Fruit fly (Drosophila melanogaster) whole organism, embryonic: ENCODE data around the gene CG9171.

ENCODE experiments used
- Asciz ChIP-seq: fragments of 200-800 bp; sonication (Bioruptor generic); optimal IDR thresholded peaks from 2 replicates; lab custom pipeline; 2017; ENCODE audit warnings: missing biosample characterization, mild to moderate bottlenecking, missing genetic modification characterization, missing genetic modification reagents
- Bgb ChIP-seq: fragments of 200-800 bp; sonication (Bioruptor generic); IDR thresholded peaks from 2 replicates; pipeline ENCODE4 v1.3.6; 2022; ENCODE audit warnings: missing biosample characterization, missing genetic modification characterization; ENCODE audit not compliant: partially characterized antibody
- BtbVII ChIP-seq: fragments of 200-800 bp; sonication (Bioruptor generic); optimal IDR thresholded peaks from 3 replicates; lab custom pipeline; 2017; ENCODE audit warnings: missing biosample characterization, mild to moderate bottlenecking, missing genetic modification characterization
- CG10959 ChIP-seq: fragments of 200-800 bp; sonication (Bioruptor generic); IDR thresholded peaks from 2 replicates; pipeline ENCODE4 v1.3.6; 2022; ENCODE audit warnings: missing biosample characterization, missing genetic modification characterization
- CG11247 ChIP-seq: fragments of 200-800 bp; sonication (Bioruptor generic); IDR thresholded peaks from 2 replicates; pipeline ENCODE4 v1.3.6; 2022; ENCODE audit warnings: missing biosample characterization, missing genetic modification characterization
- CG13296 ChIP-seq: fragments of 200-800 bp; sonication (Bioruptor generic); optimal IDR thresholded peaks from 3 replicates; lab custom pipeline; 2018; ENCODE audit warnings: missing biosample characterization, mild to moderate bottlenecking, missing genetic modification characterization
- CG14860 ChIP-seq: fragments of 200-800 bp; sonication (Bioruptor generic); IDR thresholded peaks from 3 replicates; pipeline ENCODE4 v1.3.6; 2022; ENCODE audit warnings: missing biosample characterization, missing genetic modification characterization; ENCODE audit not compliant: partially characterized antibody
- CG1529 ChIP-seq: fragments of 200-800 bp; sonication (Bioruptor generic); optimal IDR thresholded peaks from 3 replicates; lab custom pipeline; 2018; ENCODE audit warnings: missing biosample characterization, missing genetic modification characterization
- CG17328 ChIP-seq: fragments of 200-800 bp; sonication (Bioruptor generic); IDR thresholded peaks from 2 replicates; pipeline ENCODE4 v1.3.6; 2022; ENCODE audit warnings: missing biosample characterization, missing genetic modification characterization
- CG2202 ChIP-seq: fragments of 200-800 bp; sonication (Bioruptor generic); optimal IDR thresholded peaks from 2 replicates; lab custom pipeline; 2018; ENCODE audit warnings: missing biosample characterization, mild to moderate bottlenecking, missing genetic modification characterization
- CG3065 ChIP-seq: fragments of 200-800 bp; sonication (Bioruptor generic); optimal IDR thresholded peaks from 2 replicates; lab custom pipeline; 2016; ENCODE audit warnings: missing biosample characterization, missing genetic modification characterization
- CG34376 ChIP-seq: fragments of 200-800 bp; sonication (Bioruptor generic); optimal IDR thresholded peaks from 2 replicates; lab custom pipeline; 2018; ENCODE audit warnings: missing biosample characterization, mild to moderate bottlenecking, missing genetic modification characterization
- CG3995 ChIP-seq: fragments of 200-800 bp; sonication (Bioruptor generic); optimal IDR thresholded peaks from 3 replicates; lab custom pipeline; 2016; ENCODE audit warnings: missing biosample characterization, missing genetic modification characterization
- CG42726 ChIP-seq: fragments of 200-800 bp; sonication (Bioruptor generic); IDR thresholded peaks from 2 replicates; pipeline ENCODE4 v1.3.6; 2022; ENCODE audit warnings: missing biosample characterization, missing genetic modification characterization; ENCODE audit not compliant: partially characterized antibody
- CG4404 ChIP-seq: fragments of 200-800 bp; sonication (Bioruptor generic); IDR thresholded peaks from 2 replicates; pipeline ENCODE4 v1.3.6; 2022; ENCODE audit warnings: missing biosample characterization, missing genetic modification characterization
- CG4617 ChIP-seq: fragments of 200-800 bp; sonication (Bioruptor generic); optimal IDR thresholded peaks from 3 replicates; lab custom pipeline; 2016; ENCODE audit warnings: missing biosample characterization, missing genetic modification characterization, borderline replicate concordance
- CG6272 ChIP-seq: fragments of 200-800 bp; sonication (Bioruptor generic); IDR thresholded peaks from 2 replicates; pipeline ENCODE4 v1.3.6; 2022; ENCODE audit warnings: missing biosample characterization, missing genetic modification characterization
- CG8478 ChIP-seq: fragments of >200 bp; optimal IDR thresholded peaks from 2 replicates; lab custom pipeline; 2018
- CG9797 ChIP-seq: fragments of 200-800 bp; sonication (Bioruptor generic); optimal IDR thresholded peaks from 3 replicates; lab custom pipeline; 2018; ENCODE audit warnings: missing biosample characterization, mild to moderate bottlenecking, missing genetic modification characterization
- Deaf1 ChIP-seq: fragments of 200-800 bp; optimal IDR thresholded peaks from 3 replicates; lab custom pipeline; 2019; ENCODE audit warnings: missing biosample characterization, mild to moderate bottlenecking, missing genetic modification characterization, moderate library complexity
- Dip3 ChIP-seq: fragments of 200-800 bp; sonication (Bioruptor generic); optimal IDR thresholded peaks from 3 replicates; lab custom pipeline; 2016; ENCODE audit warnings: missing biosample characterization, missing genetic modification characterization
- E2f1 ChIP-seq: fragments of 200-800 bp; sonication (Bioruptor generic); IDR thresholded peaks from 2 replicates; pipeline ENCODE4 v1.3.6; 2022; ENCODE audit warnings: missing biosample characterization, missing genetic modification characterization
- HLHmδ ChIP-seq: fragments of 200-800 bp; sonication (Bioruptor generic); optimal IDR thresholded peaks from 2 replicates; lab custom pipeline; 2018; ENCODE audit warnings: missing biosample characterization, mild to moderate bottlenecking, missing genetic modification characterization, moderate library complexity
- Hsf ChIP-seq: fragments of 200-800 bp; sonication (Bioruptor generic); optimal IDR thresholded peaks from 3 replicates; lab custom pipeline; 2016; ENCODE audit warnings: missing biosample characterization, missing genetic modification characterization
- Nf-YB ChIP-seq: fragments of 200-800 bp; sonication (Bioruptor generic); optimal IDR thresholded peaks from 3 replicates; lab custom pipeline; 2019; ENCODE audit warnings: missing biosample characterization, mild to moderate bottlenecking, missing genetic modification characterization, moderate library complexity
- Ptx1 ChIP-seq: fragments of 200-800 bp; sonication (Bioruptor generic); IDR thresholded peaks from 2 replicates; pipeline ENCODE4 v1.3.6; 2022; ENCODE audit warnings: missing biosample characterization, missing genetic modification characterization
- aop ChIP-seq: fragments of 200-800 bp; sonication (Bioruptor generic); IDR thresholded peaks from 2 replicates; pipeline ENCODE4 v1.3.6; 2022; ENCODE audit warnings: missing biosample characterization, missing genetic modification characterization
- crol ChIP-seq: fragments of 200-800 bp; sonication (Bioruptor generic); IDR thresholded peaks from 2 replicates; pipeline ENCODE4 v1.3.6; 2022; ENCODE audit warnings: missing biosample characterization, missing genetic modification characterization
- cwo ChIP-seq: fragments of 200-800 bp; sonication (Bioruptor generic); optimal IDR thresholded peaks from 3 replicates; lab custom pipeline; 2017; ENCODE audit warnings: missing biosample characterization, missing genetic modification characterization, mild to moderate bottlenecking, moderate library complexity, missing genetic modification reagents
- dan ChIP-seq: fragments of 200-800 bp; sonication (Bioruptor generic); IDR thresholded peaks from 2 replicates; pipeline ENCODE4 v1.3.6; 2022; ENCODE audit warnings: missing biosample characterization, missing genetic modification characterization
- dm ChIP-seq: fragments of 200-800 bp; sonication (Bioruptor generic); optimal IDR thresholded peaks from 3 replicates; lab custom pipeline; 2016; ENCODE audit warnings: missing biosample characterization, missing genetic modification characterization
- emc ChIP-seq: fragments of 200-800 bp; sonication (Bioruptor generic); optimal IDR thresholded peaks from 2 replicates; lab custom pipeline; 2016; ENCODE audit warnings: missing biosample characterization, missing genetic modification characterization
- en ChIP-seq: fragments of 200-800 bp; sonication (Bioruptor generic); optimal IDR thresholded peaks from 2 replicates; lab custom pipeline; 2016; ENCODE audit warnings: missing biosample characterization, missing genetic modification characterization
- exex ChIP-seq: fragments of 200-800 bp; sonication (Bioruptor generic); optimal IDR thresholded peaks from 4 replicates; lab custom pipeline; 2018; ENCODE audit warnings: missing biosample characterization, mild to moderate bottlenecking, missing genetic modification characterization, moderate library complexity
- fd64A ChIP-seq: fragments of 200-800 bp; sonication (Bioruptor generic); optimal IDR thresholded peaks from 3 replicates; lab custom pipeline; 2018; ENCODE audit warnings: missing biosample characterization, mild to moderate bottlenecking, missing genetic modification characterization
- hkb ChIP-seq, 2 experiments: fragments of 200-800 bp in 1 of 2; fragments of >200 bp in 1 of 2; sonication (Bioruptor generic) in 1 of 2; IDR thresholded peaks in 1 of 2; optimal IDR thresholded peaks in 1 of 2; 2 replicates each; pipeline versions ENCODE4 v1.3.6 to Lab custom; 2017 to 2022; ENCODE audit warnings: missing biosample characterization in 1 of 2, missing genetic modification characterization in 1 of 2
- insv ChIP-seq, 2 experiments: fragments of 200-800 bp; sonication (Bioruptor generic); optimal IDR thresholded peaks; 3 replicates each; lab custom pipeline; 2016 to 2018; ENCODE audit warnings: missing biosample characterization in 2 of 2, missing genetic modification characterization in 2 of 2
- lilli ChIP-seq: fragments of 200-800 bp; sonication (Bioruptor generic); optimal IDR thresholded peaks from 3 replicates; lab custom pipeline; 2016; ENCODE audit warnings: missing biosample characterization, missing genetic modification characterization
- pfk ChIP-seq: fragments of 200-800 bp; sonication (Bioruptor generic); optimal IDR thresholded peaks from 2 replicates; lab custom pipeline; 2018; ENCODE audit warnings: missing biosample characterization, mild to moderate bottlenecking, missing genetic modification characterization, moderate library complexity
- prd ChIP-seq, 3 experiments: fragments of >200 bp in 2 of 3; fragments of 200-800 bp in 1 of 3; sonication (Bioruptor generic) in 1 of 3; optimal IDR thresholded peaks in 2 of 3; IDR thresholded peaks in 1 of 3; 2 replicates in 2 of 3; 3 replicates in 1 of 3; pipeline versions ENCODE4 v1.3.6 to Lab custom; 2017 to 2022; ENCODE audit warnings: missing biosample characterization in 1 of 3, missing genetic modification characterization in 1 of 3
- schlank ChIP-seq: fragments of 200-800 bp; sonication (Bioruptor generic); optimal IDR thresholded peaks from 2 replicates; lab custom pipeline; 2018; ENCODE audit warnings: missing biosample characterization, mild to moderate bottlenecking, missing genetic modification characterization
- sd ChIP-seq: fragments of 200-800 bp; sonication (Bioruptor generic); optimal IDR thresholded peaks from 3 replicates; lab custom pipeline; 2018; ENCODE audit warnings: missing biosample characterization, mild to moderate bottlenecking, missing genetic modification characterization, moderate library complexity
- slbo ChIP-seq: fragments of 200-800 bp; sonication (Bioruptor generic); IDR thresholded peaks from 2 replicates; pipeline ENCODE4 v1.3.6; 2022; ENCODE audit warnings: missing biosample characterization, missing genetic modification characterization
- so ChIP-seq: fragments of 200-800 bp; sonication (Bioruptor generic); IDR thresholded peaks from 3 replicates; pipeline ENCODE4 v1.3.6; 2022; ENCODE audit warnings: missing biosample characterization, missing genetic modification characterization
- sob ChIP-seq: fragments of 200-800 bp; sonication (Bioruptor generic); IDR thresholded peaks from 2 replicates; pipeline ENCODE4 v1.3.6; 2022; ENCODE audit warnings: missing biosample characterization, missing genetic modification characterization

CG9171 gene

DNA sequence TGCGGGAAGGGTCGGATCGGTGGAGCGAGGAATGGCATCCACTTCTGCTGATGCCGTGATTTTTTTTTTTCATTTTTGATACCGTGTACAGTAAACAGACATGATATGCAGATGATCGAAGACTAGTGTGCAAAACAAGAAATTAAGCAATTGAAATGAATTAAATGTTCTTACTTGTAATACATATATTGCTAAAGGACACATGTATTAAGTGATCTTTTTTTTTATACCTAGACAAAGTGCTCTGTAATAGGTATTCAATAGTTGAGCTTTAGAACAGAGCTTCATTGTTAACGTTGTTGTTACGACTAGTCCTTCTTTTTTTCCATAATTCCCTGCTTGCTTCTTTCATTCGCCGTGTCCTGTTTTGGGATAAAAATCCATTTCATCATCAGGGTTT, 48.6 kb downstream of the CG9171 start (continued):
- TF ChIP-seq slbo (0 out of 2 replicates have a peak, but pooled peaks have one; percentile 34), CG11247 (0 out of 2 replicates have a peak, but pooled peaks have one; percentile 21)
- TF ChIP-seq, all 482 proteins: peak for 7

DNA sequence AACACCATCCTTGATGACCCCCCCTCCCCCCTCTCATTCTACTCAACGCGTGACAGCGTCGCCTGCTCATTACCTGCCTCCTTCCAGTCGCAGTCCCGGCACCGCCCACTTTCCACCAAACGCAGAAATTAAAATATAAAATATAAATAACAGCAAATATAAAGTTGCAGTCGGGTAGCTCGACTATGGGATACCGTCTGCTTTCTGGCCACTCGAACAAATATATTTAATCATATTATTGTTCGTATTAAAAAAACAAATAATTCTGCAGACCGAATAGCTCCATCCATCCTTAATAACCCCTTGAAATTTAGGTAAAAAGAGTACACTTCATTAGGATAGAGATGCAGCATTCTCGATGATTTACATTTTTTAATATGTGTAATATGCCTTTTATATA, 51.9 kb downstream of the CG9171 start:
- TF ChIP-seq CG13296 (GFP tag; lab: Kevin White, UChicago) (no peak), Ptx1 (GFP tag; lab: Robert Waterston, UW) (0 out of 2 replicates have a peak, but pooled peaks have one; percentile 4)

DNA sequence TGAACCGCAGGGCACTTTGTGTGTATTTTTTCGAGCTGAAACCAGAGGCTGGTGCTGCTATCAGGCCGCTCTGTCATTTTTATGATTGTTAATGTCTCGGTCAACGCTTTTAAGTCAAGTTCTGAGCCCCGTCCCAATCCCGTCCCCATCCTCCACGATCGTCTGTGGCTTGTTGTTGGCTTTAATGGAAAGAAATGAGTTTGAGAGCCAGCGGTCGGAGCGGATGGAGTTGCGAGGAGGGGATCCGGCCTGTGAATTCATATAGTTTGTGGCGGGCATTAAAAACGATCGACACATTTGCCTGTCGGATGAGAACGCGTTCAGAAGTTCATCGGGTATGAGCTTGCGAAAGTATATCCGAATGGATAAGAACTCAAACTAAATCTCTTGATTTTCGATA, 54.2 kb downstream of the CG9171 start, which contains the start of gene CG11029:
TSS of gene CG11029 (plus strand) at position 301 of the 400 bp plus-strand sequence.
- TF ChIP-seq CG9797 (no peak), CG3065 (GFP tag; lab: Kevin White, UChicago) (no peak), BtbVII (GFP tag; lab: Kevin White, UChicago) (no peak), CG42726 (GFP tag; lab: Robert Waterston, UW) (no peak), hkb (optimal IDR thresholded peaks at IDR 0.05; lab: Kevin White, UChicago) (no peak), hkb (GFP tag; IDR thresholded peaks at IDR 0.05; lab: Robert Waterston, UW) (no peak), CG17328 (GFP tag; lab: Robert Waterston, UW) (no peak), CG2202 (tag; lab: Kevin White, UChicago) (no peak), fd64A (GFP tag; lab: Kevin White, UChicago) (no peak), Dip3 (no peak), lilli (GFP tag; lab: Kevin White, UChicago) (no peak), CG8478 (lab: Kevin White, UChicago) (no peak), schlank (no peak), aop (GFP tag; lab: Robert Waterston, UW) (no peak), CG34376 (GFP tag; lab: Kevin White, UChicago) (no peak), emc (GFP tag; lab: Kevin White, UChicago) (no peak), exex (tag; lab: Kevin White, UChicago) (no peak)

DNA sequence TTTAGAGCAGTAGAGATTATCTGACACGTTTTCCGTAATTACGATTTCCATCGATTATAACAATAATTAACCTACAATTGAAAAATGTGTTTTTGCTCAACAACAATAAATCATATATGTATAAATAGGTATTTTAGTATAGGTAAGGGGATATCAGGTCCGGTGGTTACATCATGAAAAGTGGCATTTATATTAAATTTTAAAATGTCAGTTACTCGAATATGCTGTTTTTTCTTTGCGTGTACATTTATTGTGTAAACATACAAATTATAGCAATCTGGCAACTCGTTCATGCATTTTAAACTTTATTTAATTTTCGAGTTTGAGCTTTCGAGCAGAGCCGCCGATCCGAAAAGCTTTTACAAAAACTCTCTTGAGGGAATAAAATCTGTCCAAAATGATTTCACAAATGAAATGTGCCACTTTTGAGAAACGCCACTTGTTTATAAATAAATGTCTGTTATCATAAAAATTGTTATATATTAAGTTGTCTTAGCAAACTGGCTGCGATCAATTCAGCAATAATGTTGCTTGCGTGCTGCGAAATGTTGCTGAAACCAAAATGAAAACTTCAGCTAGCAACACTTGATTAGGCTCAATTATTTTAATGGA, 56.4 kb downstream of the CG9171 start:
- TF ChIP-seq sd, result no peak
- TF ChIP-seq pfk (GFP tag; lab: Kevin White, UChicago), result no peak
- TF ChIP-seq en, result no peak
- TF ChIP-seq CG10959 (GFP tag; lab: Robert Waterston, UW), result no peak
- TF ChIP-seq prd (optimal IDR thresholded peaks at IDR 0.05; lab: Kevin White, UChicago), result no peak
- TF ChIP-seq prd (GFP tag; IDR thresholded peaks at IDR 0.05; lab: Robert Waterston, UW), result no peak
- TF ChIP-seq CG4617 (GFP tag; lab: Kevin White, UChicago), result no peak
- no peak for TF ChIP-seq Dip3
- TF ChIP-seq Bgb (GFP tag; lab: Robert Waterston, UW), result no peak
- TF ChIP-seq Nf-YB (GFP tag; lab: Kevin White, UChicago), result no peak
- TF ChIP-seq Hsf (GFP tag; lab: Kevin White, UChicago), result no peak
- peak; percentile 35 for TF ChIP-seq lilli (GFP tag; lab: Kevin White, UChicago)
- TF ChIP-seq HLHmδ (GFP tag; lab: Kevin White, UChicago), result no peak
- no peak for TF ChIP-seq CG3995 (GFP tag; lab: Kevin White, UChicago)
- TF ChIP-seq so (GFP tag; lab: Robert Waterston, UW), result no peak
- TF ChIP-seq CG4404 (GFP tag; lab: Robert Waterston, UW), result no peak
- TF ChIP-seq E2f1 (GFP tag; lab: Robert Waterston, UW), result peak; percentile 11; the same call in 1 of the 2 replicates
- no peak for TF ChIP-seq Deaf1 (tag; lab: Kevin White, UChicago)
- TF ChIP-seq crol (GFP tag; lab: Robert Waterston, UW), result no peak
- TF ChIP-seq dan (GFP tag; lab: Robert Waterston, UW), result no peak
- TF ChIP-seq sob, result no peak
- TF ChIP-seq CG14860 (GFP tag; lab: Robert Waterston, UW), result no peak
- no peak for TF ChIP-seq Asciz (GFP tag; lab: Kevin White, UChicago)
- TF ChIP-seq dm (GFP tag; lab: Kevin White, UChicago), result no peak
- TF ChIP-seq insv (GFP tag; optimal IDR thresholded peaks at IDR 0.05; lab: Kevin White, UChicago), result no peak
- TF ChIP-seq CG1529 (GFP tag; lab: Kevin White, UChicago), result no peak
- no peak for TF ChIP-seq CG6272 (GFP tag; lab: Robert Waterston, UW)
- no peak for TF ChIP-seq cwo
